Fruit fly (Drosophila melanogaster) whole organism, pupa: ENCODE results near the gene CG14073.

Experiments
- CG10348 ChIP-seq: fragments of 200-800 bp; sonication (Bioruptor generic); IDR thresholded peaks from 2 replicates; pipeline ENCODE4 v1.3.6; 2022; ENCODE audit warnings: missing biosample characterization, missing genetic modification characterization
- CG12605 ChIP-seq: fragments of 200-800 bp; sonication (Bioruptor generic); IDR thresholded peaks from 2 replicates; pipeline ENCODE4 v1.3.6; 2022; ENCODE audit warnings: missing biosample characterization, missing genetic modification characterization
- CG13204 ChIP-seq: fragments of 200-800 bp; sonication (Bioruptor generic); optimal IDR thresholded peaks from 2 replicates; lab custom pipeline; 2018; ENCODE audit warnings: missing biosample characterization, mild to moderate bottlenecking, missing genetic modification characterization, moderate library complexity
- CG14655 ChIP-seq: fragments of 200-800 bp; sonication (Bioruptor generic); optimal IDR thresholded peaks from 3 replicates; lab custom pipeline; 2017; ENCODE audit warnings: mild to moderate bottlenecking, missing biosample characterization, missing genetic modification reagents, missing genetic modification characterization
- CG15710 ChIP-seq: fragments of 200-800 bp; sonication (Bioruptor generic); optimal IDR thresholded peaks from 2 replicates; lab custom pipeline; 2018; ENCODE audit warnings: missing biosample characterization, mild to moderate bottlenecking, missing genetic modification characterization, moderate library complexity
- CG17806 ChIP-seq: fragments of 200-800 bp; sonication (Bioruptor generic); optimal IDR thresholded peaks from 2 replicates; lab custom pipeline; 2018; ENCODE audit warnings: missing biosample characterization, mild to moderate bottlenecking, missing genetic modification characterization, moderate library complexity
- CG32121 ChIP-seq: fragments of 200-800 bp; sonication (Bioruptor generic); IDR thresholded peaks from 2 replicates; pipeline ENCODE4 v1.3.6; 2022; ENCODE audit warnings: missing biosample characterization, missing genetic modification characterization
- CG34367 ChIP-seq: fragments of 200-800 bp; sonication (Bioruptor generic); optimal IDR thresholded peaks from 2 replicates; lab custom pipeline; 2018; ENCODE audit warnings: missing biosample characterization, mild to moderate bottlenecking, missing genetic modification characterization
- CG4496 ChIP-seq: fragments of 200-800 bp; sonication (Bioruptor generic); IDR thresholded peaks from 3 replicates; pipeline ENCODE4 v1.3.6; 2022; ENCODE audit warnings: missing biosample characterization, missing genetic modification characterization
- CG8159 ChIP-seq: fragments of 200-800 bp; sonication (Bioruptor generic); optimal IDR thresholded peaks from 3 replicates; lab custom pipeline; 2018; ENCODE audit warnings: missing biosample characterization, mild to moderate bottlenecking, missing genetic modification characterization, moderate library complexity
- CG8301 ChIP-seq: fragments of 200-800 bp; sonication (Bioruptor generic); optimal IDR thresholded peaks from 2 replicates; lab custom pipeline; 2018; ENCODE audit warnings: missing biosample characterization, mild to moderate bottlenecking, missing genetic modification characterization
- CG9948 ChIP-seq: fragments of 200-800 bp; sonication (Bioruptor generic); optimal IDR thresholded peaks from 2 replicates; lab custom pipeline; 2018; ENCODE audit warnings: missing biosample characterization, mild to moderate bottlenecking, missing genetic modification characterization, moderate library complexity
- D1 ChIP-seq: fragments of 200-800 bp; sonication (Bioruptor generic); optimal IDR thresholded peaks from 2 replicates; lab custom pipeline; 2018; ENCODE audit warnings: missing biosample characterization, mild to moderate bottlenecking, missing genetic modification characterization, moderate library complexity
- EcR ChIP-seq: fragments of 200-800 bp; sonication (Bioruptor generic); optimal IDR thresholded peaks from 3 replicates; lab custom pipeline; 2019; ENCODE audit warnings: missing biosample characterization, missing genetic modification characterization, mild to moderate bottlenecking, moderate library complexity, missing genetic modification reagents
- Ets98B ChIP-seq: fragments of 200-800 bp; sonication (Bioruptor generic); IDR thresholded peaks from 2 replicates; pipeline ENCODE4 v1.3.6; 2022; ENCODE audit warnings: missing biosample characterization, missing genetic modification characterization
- Pif1A ChIP-seq: fragments of 200-800 bp; sonication (Bioruptor generic); optimal IDR thresholded peaks from 3 replicates; lab custom pipeline; 2016; ENCODE audit warnings: missing biosample characterization, missing genetic modification characterization
- Pif1B ChIP-seq: fragments of 200-800 bp; sonication (Bioruptor generic); optimal IDR thresholded peaks from 3 replicates; lab custom pipeline; 2016; ENCODE audit warnings: missing biosample characterization, missing genetic modification characterization
- Snoo ChIP-seq: fragments of 200-800 bp; sonication (Bioruptor generic); optimal IDR thresholded peaks from 3 replicates; lab custom pipeline; 2017; ENCODE audit warnings: missing biosample characterization, mild to moderate bottlenecking, missing genetic modification characterization, inconsistent platforms
- fd96Ca ChIP-seq: fragments of 200-800 bp; sonication (Bioruptor generic); IDR thresholded peaks from 3 replicates; pipeline ENCODE4 v1.3.6; 2022; ENCODE audit warnings: missing biosample characterization, missing genetic modification characterization
- gl ChIP-seq: fragments of 200-800 bp; sonication (Bioruptor generic); optimal IDR thresholded peaks from 2 replicates; lab custom pipeline; 2018; ENCODE audit warnings: missing biosample characterization, mild to moderate bottlenecking, missing genetic modification characterization
- rn ChIP-seq: fragments of 200-800 bp; sonication (Bioruptor generic); IDR thresholded peaks from 2 replicates; pipeline ENCODE4 v1.3.6; 2022; ENCODE audit warnings: missing biosample characterization, missing genetic modification characterization

Gene CG14073

dm6 chr3L:18841269-18841668 lies 20.8 kb upstream of the CG14073 start:
- TF ChIP-seq Pif1A = no peak
- TF ChIP-seq fd96Ca (GFP tag; lab: Robert Waterston, UW) = no peak
- TF ChIP-seq CG34367 (tag; lab: Kevin White, UChicago) = no peak
- no peak for TF ChIP-seq Snoo (tag; lab: Kevin White, UChicago)
- no peak for TF ChIP-seq Ets98B (GFP tag; lab: Robert Waterston, UW)
- no peak for TF ChIP-seq EcR (GFP tag; lab: Kevin White, UChicago)
- TF ChIP-seq CG8159 (tag; lab: Kevin White, UChicago) = no peak
- no peak for TF ChIP-seq CG12605 (GFP tag; lab: Robert Waterston, UW)
- TF ChIP-seq CG10348 = no peak
- TF ChIP-seq CG17806 = no peak

dm6 chr3L:18840370-18841007 lies 20.0 kb upstream of the CG14073 start:
- no peak for TF ChIP-seq CG12605 (GFP tag; lab: Robert Waterston, UW)
- no peak for TF ChIP-seq CG4496 (GFP tag; lab: Robert Waterston, UW)
- peak; percentile 64 for TF ChIP-seq EcR (GFP tag; lab: Kevin White, UChicago)
- peak; percentile 40 for TF ChIP-seq Pif1B (GFP tag; lab: Kevin White, UChicago)
- peak; percentile 27 for TF ChIP-seq Pif1A
- TF ChIP-seq CG34367 (tag; lab: Kevin White, UChicago) = no peak
- no peak for TF ChIP-seq CG15710
- peak; percentile 39 for TF ChIP-seq CG14655 (GFP tag; lab: Kevin White, UChicago)
- TF ChIP-seq D1 = no peak
- peak; percentile 2 for TF ChIP-seq CG17806
- peak; percentile 21 for TF ChIP-seq CG8301 (tag; lab: Kevin White, UChicago)
- TF ChIP-seq CG13204 = peak; percentile 95
- no peak for TF ChIP-seq CG32121 (GFP tag; lab: Robert Waterston, UW)
- TF ChIP-seq gl (tag; lab: Kevin White, UChicago) = peak; percentile 10
- no peak for TF ChIP-seq CG10348
- no peak for TF ChIP-seq CG9948 (tag; lab: Kevin White, UChicago)
- no peak for TF ChIP-seq rn (GFP tag; lab: Robert Waterston, UW)
- TF ChIP-seq fd96Ca (GFP tag; lab: Robert Waterston, UW) = no peak
- TF ChIP-seq Ets98B (GFP tag; lab: Robert Waterston, UW) = no peak
- TF ChIP-seq Snoo (tag; lab: Kevin White, UChicago) = no peak
- peak; percentile 4 for TF ChIP-seq CG8159 (tag; lab: Kevin White, UChicago)

- no peak for TF ChIP-seq Pif1B (GFP tag; lab: Kevin White, UChicago)
- peak; percentile 77 for TF ChIP-seq EcR (GFP tag; lab: Kevin White, UChicago)
These were observed 19.5 kb upstream of the CG14073 start for dm6 chr3L:18839996-18840369.

- no peak for TF ChIP-seq CG13204
These were observed 17.3 kb upstream of the CG14073 start for dm6 chr3L:18837707-18838244.

dm6 chr3L:18836658-18837057 lies 16.2 kb upstream of the CG14073 start:
- TF ChIP-seq Ets98B (GFP tag; lab: Robert Waterston, UW) (no peak), fd96Ca (GFP tag; lab: Robert Waterston, UW) (no peak), EcR (GFP tag; lab: Kevin White, UChicago) (no peak), CG8301 (tag; lab: Kevin White, UChicago) (no peak), CG34367 (tag; lab: Kevin White, UChicago) (no peak), CG32121 (GFP tag; lab: Robert Waterston, UW) (no peak), CG15710 (no peak), Snoo (tag; lab: Kevin White, UChicago) (no peak), CG4496 (GFP tag; lab: Robert Waterston, UW) (no peak), CG8159 (tag; lab: Kevin White, UChicago) (no peak), CG9948 (tag; lab: Kevin White, UChicago) (no peak), Pif1A (no peak), CG14655 (GFP tag; lab: Kevin White, UChicago) (no peak), CG10348 (no peak), CG13204 (no peak), Pif1B (GFP tag; lab: Kevin White, UChicago) (no peak), rn (GFP tag; lab: Robert Waterston, UW) (no peak)

dm6 chr3L:18834924-18835323 lies 14.4 kb upstream of the CG14073 start:
- TF ChIP-seq CG9948 (tag; lab: Kevin White, UChicago) = no peak
- TF ChIP-seq EcR (GFP tag; lab: Kevin White, UChicago) = peak; percentile 65
- no peak for TF ChIP-seq CG8301 (tag; lab: Kevin White, UChicago)
- no peak for TF ChIP-seq D1
- no peak for TF ChIP-seq rn (GFP tag; lab: Robert Waterston, UW)

dm6 chr3L:18833234-18833633 lies 12.8 kb upstream of the CG14073 start:
- TF ChIP-seq Pif1B (GFP tag; lab: Kevin White, UChicago) = no peak
- no peak for TF ChIP-seq CG13204
- no peak for TF ChIP-seq D1
- no peak for TF ChIP-seq CG12605 (GFP tag; lab: Robert Waterston, UW)
- no peak for TF ChIP-seq rn (GFP tag; lab: Robert Waterston, UW)
- TF ChIP-seq CG8301 (tag; lab: Kevin White, UChicago) = no peak
- no peak for TF ChIP-seq Snoo (tag; lab: Kevin White, UChicago)
- TF ChIP-seq CG8159 (tag; lab: Kevin White, UChicago) = no peak
- no peak for TF ChIP-seq gl (tag; lab: Kevin White, UChicago)
- no peak for TF ChIP-seq CG17806
- TF ChIP-seq fd96Ca (GFP tag; lab: Robert Waterston, UW) = no peak
- no peak for TF ChIP-seq EcR (GFP tag; lab: Kevin White, UChicago)
- TF ChIP-seq Ets98B (GFP tag; lab: Robert Waterston, UW) = no peak
- TF ChIP-seq CG34367 (tag; lab: Kevin White, UChicago) = no peak
- TF ChIP-seq CG9948 (tag; lab: Kevin White, UChicago) = no peak
- TF ChIP-seq CG14655 (GFP tag; lab: Kevin White, UChicago) = no peak
- TF ChIP-seq Pif1A = no peak
